Worm (Caenorhabditis elegans) whole organism, L1 larva: Measurements from ENCODE around the gene nos-1.
"Not testable (repeated sequence)": the region's sequence is repeated elsewhere in the genome, so short reads cannot be mapped to it uniquely, and the experiment has no call there.

Experiments
- C16A3.4 ChIP-seq: fragments of 150-350 bp; optimal IDR thresholded peaks from 2 replicates; lab custom pipeline; 2014; ENCODE audit warnings: missing biosample characterization, missing genetic modification characterization
- Y116A8C.19 ChIP-seq: sonication (generic microtip); optimal IDR thresholded peaks from 2 replicates; lab custom pipeline; 2016; ENCODE audit warnings: missing compliant biosample characterization, missing genetic modification characterization, borderline replicate concordance
- aha-1 ChIP-seq: fragments of 150-350 bp; optimal IDR thresholded peaks from 2 replicates; lab custom pipeline; 2014; ENCODE audit warnings: missing biosample characterization, missing genetic modification characterization
- ama-1 ChIP-seq: fragments of 150-350 bp; optimal IDR thresholded peaks from 2 replicates; lab custom pipeline; 2014
- ceh-8 ChIP-seq: fragments of 200-800 bp; sonication (Bioruptor generic); optimal IDR thresholded peaks from 2 replicates; lab custom pipeline; 2018; ENCODE audit warnings: mild to moderate bottlenecking, missing genetic modification characterization, moderate library complexity, missing compliant biosample characterization
- ceh-88 ChIP-seq: fragments of 200-800 bp; sonication (Bioruptor generic); IDR thresholded peaks from 2 replicates; pipeline ENCODE4 v1.3.6; 2022; ENCODE audit warnings: missing genetic modification characterization, missing compliant biosample characterization
- efl-3 ChIP-seq: fragments of 200-800 bp; sonication (Bioruptor generic); optimal IDR thresholded peaks from 2 replicates; lab custom pipeline; 2018; ENCODE audit warnings: mild to moderate bottlenecking, missing genetic modification characterization, missing compliant biosample characterization
- elt-2 ChIP-seq: sonication (generic microtip); optimal IDR thresholded peaks from 2 replicates; lab custom pipeline; 2016; ENCODE audit warnings: missing genetic modification characterization, mild to moderate bottlenecking, inconsistent platforms, missing compliant biosample characterization, missing genetic modification reagents
- fkh-8 ChIP-seq: sonication (generic microtip); optimal IDR thresholded peaks from 2 replicates; lab custom pipeline; 2016; ENCODE audit warnings: mild to moderate bottlenecking, missing genetic modification characterization, missing compliant biosample characterization
- fos-1 ChIP-seq: fragments of 150-350 bp; optimal IDR thresholded peaks from 2 replicates; lab custom pipeline; 2014; ENCODE audit warnings: missing biosample characterization, missing genetic modification characterization
- irx-1 ChIP-seq: sonication (generic microtip); optimal IDR thresholded peaks from 2 replicates; lab custom pipeline; 2016; ENCODE audit warnings: missing genetic modification characterization, missing compliant biosample characterization
- lin-13 ChIP-seq: fragments of 150-350 bp; optimal IDR thresholded peaks from 2 replicates; lab custom pipeline; 2014; ENCODE audit warnings: missing biosample characterization, missing genetic modification reagents, missing genetic modification characterization
- lin-14 ChIP-seq: fragments of 200-800 bp; sonication (Bioruptor generic); optimal IDR thresholded peaks from 2 replicates; lab custom pipeline; 2018; ENCODE audit warnings: mild to moderate bottlenecking, missing genetic modification characterization, moderate library complexity, missing compliant biosample characterization
- lin-39 ChIP-seq: fragments of 150-350 bp; optimal IDR thresholded peaks from 2 replicates; lab custom pipeline; 2014; ENCODE audit warnings: missing biosample characterization, missing genetic modification reagents, missing genetic modification characterization
- mdl-1 ChIP-seq, 2 experiments: fragments of 150-350 bp; optimal IDR thresholded peaks; 2 replicates each; lab custom pipeline; 2014 to 2017; ENCODE audit warnings: missing biosample characterization in 2 of 2, missing genetic modification characterization in 2 of 2, inconsistent platforms in 1 of 2
- mep-1 ChIP-seq: fragments of 150-350 bp; optimal IDR thresholded peaks from 2 replicates; lab custom pipeline; 2014; ENCODE audit warnings: missing biosample characterization, missing genetic modification characterization
- nhr-71 ChIP-seq: sonication (generic microtip); optimal IDR thresholded peaks from 2 replicates; lab custom pipeline; 2016; ENCODE audit warnings: mild to moderate bottlenecking, missing genetic modification characterization, moderate library complexity, missing compliant biosample characterization
- nhr-76 ChIP-seq: sonication (generic microtip); optimal IDR thresholded peaks from 2 replicates; lab custom pipeline; 2017; ENCODE audit warnings: missing biosample characterization, missing genetic modification characterization
- nhr-85 ChIP-seq: sonication (generic microtip); peaks from one replicate; lab custom pipeline; 2016; ENCODE audit warnings: missing genetic modification characterization, inconsistent platforms, missing compliant biosample characterization
- pag-3 ChIP-seq: sonication (generic microtip); optimal IDR thresholded peaks from 2 replicates; lab custom pipeline; 2017; ENCODE audit warnings: missing genetic modification characterization, mild to moderate bottlenecking, missing compliant biosample characterization, antibody characterized with exemption, borderline replicate concordance; ENCODE audit not compliant: insufficient read depth
- pqm-1 ChIP-seq: sonication (generic microtip); optimal IDR thresholded peaks from 3 replicates; lab custom pipeline; 2017; ENCODE audit warnings: missing biosample characterization, missing genetic modification characterization
- rnt-1 ChIP-seq: sonication (generic microtip); optimal IDR thresholded peaks from 2 replicates; lab custom pipeline; 2016; ENCODE audit warnings: mild to moderate bottlenecking, missing genetic modification characterization, moderate library complexity, missing compliant biosample characterization
- skn-1 ChIP-seq: fragments of 150-350 bp; optimal IDR thresholded peaks from 2 replicates; lab custom pipeline; 2014; ENCODE audit warnings: missing biosample characterization, missing genetic modification characterization
- snu-23 ChIP-seq: sonication (generic microtip); optimal IDR thresholded peaks from 2 replicates; lab custom pipeline; 2016; ENCODE audit warnings: missing genetic modification characterization, missing compliant biosample characterization
- tlp-1 ChIP-seq: fragments of 150-350 bp; optimal IDR thresholded peaks from 2 replicates; lab custom pipeline; 2014; ENCODE audit warnings: missing biosample characterization, missing genetic modification characterization
- unc-130 ChIP-seq: fragments of 150-350 bp; optimal IDR thresholded peaks from 2 replicates; lab custom pipeline; 2017; ENCODE audit warnings: missing biosample characterization, missing genetic modification characterization, inconsistent platforms
- zip-4 ChIP-seq: fragments of 200-800 bp; sonication (Bioruptor generic); optimal IDR thresholded peaks from 2 replicates; lab custom pipeline; 2018; ENCODE audit warnings: mild to moderate bottlenecking, missing genetic modification characterization, moderate library complexity, missing compliant biosample characterization
- ztf-4 ChIP-seq: fragments of 150-350 bp; optimal IDR thresholded peaks from 2 replicates; lab custom pipeline; 2014; ENCODE audit warnings: missing biosample characterization, missing genetic modification characterization

The nos-1 gene

ce11 chrII:10912995-10913394, 40.0 kb downstream of the nos-1 start:
- TF ChIP-seq ceh-8 (GFP tag; lab: Kevin White, UChicago) = no peak

DNA sequence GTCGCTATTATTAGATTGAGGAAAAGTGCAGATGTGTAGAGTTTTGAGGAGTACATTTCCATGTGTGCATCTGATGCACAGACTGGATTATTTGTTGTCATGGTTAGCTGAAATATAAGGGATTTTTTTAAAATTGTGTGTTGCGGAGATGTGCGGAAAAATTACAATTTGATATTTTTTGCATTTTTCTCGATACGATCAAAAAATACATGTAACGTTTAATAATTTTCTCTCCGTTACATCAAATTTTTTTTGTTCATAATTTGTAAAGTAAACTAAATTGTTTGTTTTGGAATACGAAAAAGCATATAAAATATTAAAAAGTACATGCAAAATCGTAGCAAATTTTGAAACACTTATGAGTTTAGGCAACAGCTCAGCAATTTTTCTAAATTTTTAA, 42.7 kb downstream of the nos-1 start, which contains the start of gene sra-11:
Gene sra-11, minus strand, starts transcription at position 101 of the 400 bp plus-strand sequence.
- TF ChIP-seq pqm-1 (tag; lab: Kevin White, UChicago) = no peak
- TF ChIP-seq fkh-8 (tag; lab: Kevin White, UChicago) = no peak
- no peak for TF ChIP-seq zip-4 (GFP tag; lab: Kevin White, UChicago)
- no peak for TF ChIP-seq skn-1 (tag; lab: Kevin White, UChicago)
- no peak for TF ChIP-seq rnt-1
- no peak for TF ChIP-seq ceh-88 (GFP tag; lab: Robert Waterston, UW)
- no peak for TF ChIP-seq C16A3.4 (tag; lab: Kevin White, UChicago)
- TF ChIP-seq lin-39 (tag; lab: Kevin White, UChicago) = no peak
- TF ChIP-seq nhr-71 (tag; lab: Kevin White, UChicago) = no peak
- TF ChIP-seq efl-3 = no peak
- no peak for TF ChIP-seq elt-2 (tag; lab: Kevin White, UChicago)
- no peak for TF ChIP-seq mdl-1 (tag; optimal IDR thresholded peaks at IDR 0.05; lab: Kevin White, UChicago)
- TF ChIP-seq unc-130 (tag; lab: Kevin White, UChicago) = no peak
- no peak for TF ChIP-seq nhr-85 (tag; lab: Kevin White, UChicago)
- TF ChIP-seq ztf-4 = no peak
- no peak for TF ChIP-seq tlp-1 (tag; lab: Kevin White, UChicago)
- TF ChIP-seq Y116A8C.19 = no peak
- TF ChIP-seq lin-14 (GFP tag; lab: Kevin White, UChicago) = no peak
- TF ChIP-seq ama-1 = no peak

- not testable (repeated sequence) for TF ChIP-seq pag-3 (tag; lab: Kevin White, UChicago); lin-14 (GFP tag; lab: Kevin White, UChicago); fkh-8 (tag; lab: Kevin White, UChicago)
Measured at ce11 chrII:10904379-10904778, 48.6 kb downstream of the nos-1 start, which contains the start of gene sra-12. Gene sra-12, minus strand, starts transcription at chrII:10904479.

- TF ChIP-seq snu-23 (GFP tag; lab: Kevin White, UChicago) (no peak), fkh-8 (tag; lab: Kevin White, UChicago) (no peak), nhr-76 (tag; lab: Kevin White, UChicago) (no peak), irx-1 (no peak), aha-1 (tag; lab: Kevin White, UChicago) (no peak), fos-1 (no peak), mep-1 (tag; lab: Kevin White, UChicago) (no peak), lin-13 (GFP tag; lab: Kevin White, UChicago) (no peak), skn-1 (tag; lab: Kevin White, UChicago) (no peak), mdl-1 (tag; optimal IDR thresholded peaks at IDR 0.05; lab: Kevin White, UChicago) (no peak)
Measured at ce11 chrII:10902104-10902503, 50.9 kb downstream of the nos-1 start, which contains the start of gene gly-1. Gene gly-1, minus strand, starts transcription at chrII:10902204.
